Worm (Caenorhabditis elegans) whole organism, L2 larva: ENCODE results near the gene acs-19.

ENCODE experiments used
- blmp-1 ChIP-seq: sonication (generic microtip); optimal IDR thresholded peaks from 2 replicates; lab custom pipeline; 2017; ENCODE audit warnings: missing genetic modification characterization, mild to moderate bottlenecking, missing compliant biosample characterization, antibody characterized with exemption, moderate library complexity; ENCODE audit not compliant: insufficient read depth
- ceh-82 ChIP-seq: fragments of 150-350 bp; optimal IDR thresholded peaks from 2 replicates; lab custom pipeline; 2014; ENCODE audit warnings: missing biosample characterization, missing genetic modification characterization
- dmd-4 ChIP-seq: sonication (generic microtip); optimal IDR thresholded peaks from 2 replicates; lab custom pipeline; 2017; ENCODE audit warnings: missing biosample characterization, missing genetic modification characterization
- egl-27 ChIP-seq: sonication (generic microtip); optimal IDR thresholded peaks from 3 replicates; lab custom pipeline; 2017; ENCODE audit warnings: missing biosample characterization, missing genetic modification reagents, missing genetic modification characterization
- elt-1 ChIP-seq: fragments of 150-350 bp; optimal IDR thresholded peaks from 2 replicates; lab custom pipeline; 2014; ENCODE audit warnings: missing biosample characterization, missing genetic modification characterization
- elt-3 ChIP-seq: sonication (generic microtip); optimal IDR thresholded peaks from 2 replicates; lab custom pipeline; 2017; ENCODE audit warnings: missing biosample characterization, missing genetic modification characterization
- lin-11 ChIP-seq: fragments of 150-350 bp; sonication (generic microtip); optimal IDR thresholded peaks from 2 replicates; lab custom pipeline; 2014; ENCODE audit warnings: missing biosample characterization, missing genetic modification characterization, inconsistent platforms, mixed read lengths
- lsy-2 ChIP-seq, 2 experiments: fragments of 150-350 bp in 1 of 2; sonication (generic microtip) in 1 of 2; optimal IDR thresholded peaks; 2 replicates each; lab custom pipeline; 2014 to 2017; ENCODE audit warnings: missing biosample characterization in 2 of 2, missing genetic modification characterization in 2 of 2
- nhr-12 ChIP-seq: fragments of 150-350 bp; optimal IDR thresholded peaks from 2 replicates; lab custom pipeline; 2014; ENCODE audit warnings: missing biosample characterization, missing genetic modification characterization
- skn-1 ChIP-seq: sonication (generic microtip); optimal IDR thresholded peaks from 2 replicates; lab custom pipeline; 2017; ENCODE audit warnings: missing biosample characterization, missing genetic modification characterization
- unc-62 ChIP-seq: fragments of 150-350 bp; optimal IDR thresholded peaks from 2 replicates; lab custom pipeline; 2014; ENCODE audit warnings: missing biosample characterization, missing genetic modification reagents, missing genetic modification characterization
- zag-1 ChIP-seq: fragments of 150-350 bp; optimal IDR thresholded peaks from 2 replicates; lab custom pipeline; 2014; ENCODE audit warnings: missing biosample characterization, missing genetic modification characterization

- TF ChIP-seq elt-1 (tag; lab: Kevin White, UChicago) (no peak), lsy-2 (tag; optimal IDR thresholded peaks at IDR 0.05; lab: Kevin White, UChicago) (no peak), elt-3 (tag; lab: Kevin White, UChicago) (no peak), ceh-82 (tag; lab: Kevin White, UChicago) (no peak), lin-11 (no peak), skn-1 (no peak), nhr-12 (tag; lab: Kevin White, UChicago) (no peak), egl-27 (tag; lab: Kevin White, UChicago) (no peak), zag-1 (tag; lab: Kevin White, UChicago) (no peak), unc-62 (GFP tag; lab: Kevin White, UChicago) (no peak), dmd-4 (tag; lab: Kevin White, UChicago) (no peak), blmp-1 (tag; lab: Kevin White, UChicago) (no peak)
Measured at ce11 chrIII:3889896-3890295, 25.6 kb downstream of the acs-19 start.
